Worm (Caenorhabditis elegans) whole organism, late embryonic: ENCODE results near the gene srt-52.

Experiments
- C38D4.7 ChIP-seq: fragments of 200-800 bp; sonication (Bioruptor generic); optimal IDR thresholded peaks from 2 replicates; lab custom pipeline; 2018; ENCODE audit warnings: mild to moderate bottlenecking, missing genetic modification characterization, moderate library complexity, missing compliant biosample characterization
- F13H6.1 ChIP-seq: sonication (generic microtip); optimal IDR thresholded peaks from 2 replicates; lab custom pipeline; 2016; ENCODE audit warnings: missing genetic modification characterization, missing compliant biosample characterization
- ahr-1 ChIP-seq: sonication (generic microtip); optimal IDR thresholded peaks from 2 replicates; lab custom pipeline; 2016; ENCODE audit warnings: missing genetic modification characterization, missing compliant biosample characterization
- ama-1 ChIP-seq: fragments of 150-350 bp; optimal IDR thresholded peaks from 2 replicates; lab custom pipeline; 2014
- ceh-14 ChIP-seq: sonication (generic microtip); optimal IDR thresholded peaks from 2 replicates; lab custom pipeline; 2016; ENCODE audit warnings: missing genotype, missing genetic modification characterization, missing compliant biosample characterization
- ceh-2 ChIP-seq: sonication (generic microtip); optimal IDR thresholded peaks from 2 replicates; lab custom pipeline; 2016; ENCODE audit warnings: missing genotype, missing genetic modification characterization, missing compliant biosample characterization
- ceh-22 ChIP-seq: sonication (generic microtip); optimal IDR thresholded peaks from 2 replicates; lab custom pipeline; 2017; ENCODE audit warnings: missing biosample characterization, missing genetic modification characterization
- ceh-24 ChIP-seq: sonication (generic microtip); optimal IDR thresholded peaks from 2 replicates; lab custom pipeline; 2016; ENCODE audit warnings: mild to moderate bottlenecking, missing genetic modification characterization, missing compliant biosample characterization
- ceh-30 ChIP-seq: fragments of 150-350 bp; optimal IDR thresholded peaks from 2 replicates; lab custom pipeline; 2014; ENCODE audit warnings: missing biosample characterization, missing genetic modification characterization
- ceh-31 ChIP-seq: sonication (generic microtip); optimal IDR thresholded peaks from 2 replicates; lab custom pipeline; 2016; ENCODE audit warnings: missing genetic modification characterization, missing compliant biosample characterization
- ceh-34 ChIP-seq: sonication (generic microtip); optimal IDR thresholded peaks from 2 replicates; lab custom pipeline; 2016; ENCODE audit warnings: mild to moderate bottlenecking, missing genetic modification characterization, missing compliant biosample characterization
- ceh-48 ChIP-seq: sonication (generic microtip); optimal IDR thresholded peaks from 2 replicates; lab custom pipeline; 2016; ENCODE audit warnings: missing genetic modification characterization, inconsistent platforms, missing compliant biosample characterization
- ceh-6 ChIP-seq: fragments of 200-800 bp; sonication (Bioruptor generic); optimal IDR thresholded peaks from 2 replicates; lab custom pipeline; 2018; ENCODE audit warnings: mild to moderate bottlenecking, missing genetic modification characterization, missing compliant biosample characterization
- ceh-9 ChIP-seq: sonication (generic microtip); optimal IDR thresholded peaks from 2 replicates; lab custom pipeline; 2016; ENCODE audit warnings: mild to moderate bottlenecking, missing genetic modification characterization, inconsistent platforms, missing compliant biosample characterization
- che-1 ChIP-seq: sonication (generic microtip); optimal IDR thresholded peaks from 2 replicates; lab custom pipeline; 2016; ENCODE audit warnings: mild to moderate bottlenecking, missing genetic modification characterization, missing compliant biosample characterization
- dmd-4 ChIP-seq: sonication (generic microtip); optimal IDR thresholded peaks from 2 replicates; lab custom pipeline; 2016; ENCODE audit warnings: borderline replicate concordance, missing genetic modification characterization, missing compliant biosample characterization
- ets-4 ChIP-seq: sonication (generic microtip); optimal IDR thresholded peaks from 2 replicates; lab custom pipeline; 2016; ENCODE audit warnings: missing genetic modification characterization, missing compliant biosample characterization
- eyg-1 ChIP-seq: sonication (generic microtip); optimal IDR thresholded peaks from 2 replicates; lab custom pipeline; 2016; ENCODE audit warnings: missing genotype, missing genetic modification characterization, missing compliant biosample characterization
- fax-1 ChIP-seq: sonication (generic microtip); optimal IDR thresholded peaks from 2 replicates; lab custom pipeline; 2016; ENCODE audit warnings: missing genotype, missing genetic modification characterization, missing compliant biosample characterization
- fkh-10 ChIP-seq: fragments of 150-350 bp; optimal IDR thresholded peaks from 2 replicates; lab custom pipeline; 2014; ENCODE audit warnings: missing biosample characterization, missing genetic modification reagents, missing genetic modification characterization
- gmeb-2 ChIP-seq: sonication (generic microtip); optimal IDR thresholded peaks from 2 replicates; lab custom pipeline; 2016; ENCODE audit warnings: missing genetic modification characterization, inconsistent platforms, missing compliant biosample characterization
- hlh-15 ChIP-seq: sonication (generic microtip); optimal IDR thresholded peaks from 2 replicates; lab custom pipeline; 2016; ENCODE audit warnings: missing genetic modification characterization, missing compliant biosample characterization
- hlh-30 ChIP-seq: sonication (generic microtip); optimal IDR thresholded peaks from 2 replicates; lab custom pipeline; 2017; ENCODE audit warnings: antibody characterized with exemption, missing genetic modification characterization, missing compliant biosample characterization; ENCODE audit not compliant: insufficient read depth
- hlh-8 ChIP-seq: sonication (generic microtip); optimal IDR thresholded peaks from 2 replicates; lab custom pipeline; 2016; ENCODE audit warnings: missing genotype, missing genetic modification characterization, missing compliant biosample characterization
- lim-6 ChIP-seq: sonication (generic microtip); optimal IDR thresholded peaks from 2 replicates; lab custom pipeline; 2016; ENCODE audit warnings: missing genetic modification characterization, missing compliant biosample characterization
- lin-11 ChIP-seq: fragments of 200-800 bp; sonication (Bioruptor generic); optimal IDR thresholded peaks from 2 replicates; lab custom pipeline; 2018; ENCODE audit warnings: mild to moderate bottlenecking, missing genetic modification characterization, missing compliant biosample characterization
- nfya-1 ChIP-seq: sonication (generic microtip); optimal IDR thresholded peaks from 2 replicates; lab custom pipeline; 2017; ENCODE audit warnings: missing genetic modification characterization, mild to moderate bottlenecking, missing compliant biosample characterization, antibody characterized with exemption, moderate library complexity
- nhr-11 ChIP-seq: fragments of 150-350 bp; optimal IDR thresholded peaks from 2 replicates; lab custom pipeline; 2014; ENCODE audit warnings: missing biosample characterization, missing genetic modification characterization
- nhr-232 ChIP-seq: sonication (generic microtip); optimal IDR thresholded peaks from 2 replicates; lab custom pipeline; 2016; ENCODE audit warnings: missing genetic modification characterization, missing compliant biosample characterization
- npax-4 ChIP-seq: sonication (generic microtip); optimal IDR thresholded peaks from 2 replicates; lab custom pipeline; 2016; ENCODE audit warnings: missing genetic modification characterization, missing compliant biosample characterization
- odd-2 ChIP-seq: sonication (generic microtip); optimal IDR thresholded peaks from 2 replicates; lab custom pipeline; 2017; ENCODE audit warnings: antibody characterized with exemption, mild to moderate bottlenecking, missing genetic modification characterization, missing compliant biosample characterization
- pat-9 ChIP-seq: fragments of 200-800 bp; sonication (Bioruptor generic); optimal IDR thresholded peaks from 2 replicates; lab custom pipeline; 2018; ENCODE audit warnings: mild to moderate bottlenecking, missing genetic modification characterization, moderate library complexity, missing compliant biosample characterization
- pax-1 ChIP-seq: fragments of 150-350 bp; optimal IDR thresholded peaks from 2 replicates; lab custom pipeline; 2014; ENCODE audit warnings: missing biosample characterization, missing genetic modification characterization
- pha-2 ChIP-seq: sonication (generic microtip); optimal IDR thresholded peaks from 2 replicates; lab custom pipeline; 2017; ENCODE audit warnings: mild to moderate bottlenecking, missing genetic modification characterization, missing compliant biosample characterization
- ref-2 ChIP-seq: sonication (generic microtip); optimal IDR thresholded peaks from 2 replicates; lab custom pipeline; 2016; ENCODE audit warnings: missing genetic modification characterization, missing compliant biosample characterization
- rnt-1 ChIP-seq: sonication (generic microtip); optimal IDR thresholded peaks from 2 replicates; lab custom pipeline; 2016; ENCODE audit warnings: missing genetic modification characterization, missing compliant biosample characterization
- sdc-2 ChIP-seq: sonication (generic microtip); optimal IDR thresholded peaks from 2 replicates; lab custom pipeline; 2016; ENCODE audit warnings: missing genotype, missing genetic modification characterization, missing compliant biosample characterization
- sox-4 ChIP-seq: sonication (generic microtip); optimal IDR thresholded peaks from 2 replicates; lab custom pipeline; 2017; ENCODE audit warnings: mild to moderate bottlenecking, missing genetic modification characterization, inconsistent platforms, missing compliant biosample characterization
- tbx-2 ChIP-seq: sonication (generic microtip); optimal IDR thresholded peaks from 2 replicates; lab custom pipeline; 2016; ENCODE audit warnings: missing genetic modification characterization, missing compliant biosample characterization
- ttx-3 ChIP-seq: sonication (generic microtip); optimal IDR thresholded peaks from 2 replicates; lab custom pipeline; 2016; ENCODE audit warnings: missing genetic modification reagents, missing genetic modification characterization, missing compliant biosample characterization
- unc-3 ChIP-seq, 2 experiments: fragments of 200-800 bp in 1 of 2; sonication (Bioruptor generic) in 1 of 2; sonication (generic microtip) in 1 of 2; conservative IDR thresholded peaks in 1 of 2; optimal IDR thresholded peaks in 1 of 2; 2 replicates each; pipeline versions ENCODE4 v1.3.6 to Lab custom; 2016 to 2022; ENCODE audit warnings: missing compliant biosample characterization in 2 of 2, missing genetic modification characterization in 2 of 2, missing genetic modification reagents in 1 of 2
- unc-55 ChIP-seq: sonication (generic microtip); optimal IDR thresholded peaks from 2 replicates; lab custom pipeline; 2017; ENCODE audit warnings: missing biosample characterization, missing genetic modification reagents, missing genetic modification characterization

The srt-52 gene

ce11 chrV:8716-9246 lies 47.1 kb downstream of the srt-52 start, which contains the start of gene B0348.10 (continued):
- TF ChIP-seq ceh-6 (GFP tag; lab: Kevin White, UChicago), result no peak
- peak; percentile 93 for TF ChIP-seq ceh-31 (tag; lab: Kevin White, UChicago)
- no peak for TF ChIP-seq nhr-232 (tag; lab: Kevin White, UChicago)
- TF ChIP-seq ceh-24, result no peak
- TF ChIP-seq gmeb-2, result no peak
- no peak for TF ChIP-seq nhr-11 (tag; lab: Kevin White, UChicago)
- no peak for TF ChIP-seq fax-1 (tag; lab: Kevin White, UChicago)
- TF ChIP-seq pax-1 (tag; lab: Kevin White, UChicago), result no peak
- TF ChIP-seq ceh-34 (tag; lab: Kevin White, UChicago), result peak; percentile 81
- no peak for TF ChIP-seq C38D4.7 (GFP tag; lab: Kevin White, UChicago)
- no peak for TF ChIP-seq lin-11 (tag; lab: Kevin White, UChicago)
- peak; percentile 9 for TF ChIP-seq ceh-2
- no peak for TF ChIP-seq unc-3 (GFP tag; conservative IDR thresholded peaks at IDR 0.05; lab: Robert Waterston, UW)
- TF ChIP-seq unc-3 (tag; optimal IDR thresholded peaks at IDR 0.05; lab: Kevin White, UChicago), result peak; percentile 38
- TF ChIP-seq sox-4 (tag; lab: Kevin White, UChicago), result no peak
- TF ChIP-seq ets-4 (tag; lab: Kevin White, UChicago), result peak; percentile 10
- TF ChIP-seq pha-2 (tag; lab: Kevin White, UChicago), result no peak
- TF ChIP-seq ceh-22, result no peak
- TF ChIP-seq ceh-14 (tag; lab: Kevin White, UChicago), result peak; percentile 72
- peak; percentile 22 for TF ChIP-seq unc-55
- peak; percentile 83 for TF ChIP-seq nfya-1 (tag; lab: Kevin White, UChicago)
- TF ChIP-seq eyg-1, result no peak
- no peak for TF ChIP-seq odd-2 (tag; lab: Kevin White, UChicago)
- TF ChIP-seq ceh-48 (tag; lab: Kevin White, UChicago), result peak; percentile 90
- no peak for TF ChIP-seq hlh-15 (tag; lab: Kevin White, UChicago)
- no peak for TF ChIP-seq ama-1 (lab: Kevin White, UChicago)
- TF ChIP-seq npax-4 (tag; lab: Kevin White, UChicago), result no peak
- no peak for TF ChIP-seq ceh-30 (tag; lab: Kevin White, UChicago)
- TF ChIP-seq hlh-30, result peak; percentile 39
- no peak for TF ChIP-seq pat-9 (tag; lab: Kevin White, UChicago)
- peak; percentile 26 for TF ChIP-seq dmd-4
- TF ChIP-seq ahr-1, result no peak
- TF ChIP-seq fkh-10 (GFP tag; lab: Kevin White, UChicago), result no peak
- TF ChIP-seq che-1 (tag; lab: Kevin White, UChicago), result no peak
- peak; percentile 26 for TF ChIP-seq lim-6 (tag; lab: Kevin White, UChicago)
- TF ChIP-seq tbx-2 (tag; lab: Kevin White, UChicago), result peak; percentile 88
- TF ChIP-seq F13H6.1, result peak; percentile 81
- TF ChIP-seq ceh-9 (tag; lab: Kevin White, UChicago), result no peak
- TF ChIP-seq rnt-1, result no peak
- TF ChIP-seq sdc-2 (tag; lab: Kevin White, UChicago), result peak; percentile 12
- no peak for TF ChIP-seq hlh-8
- TF ChIP-seq ttx-3 (tag; lab: Kevin White, UChicago), result peak; percentile 35
- TF ChIP-seq ref-2 (tag; lab: Kevin White, UChicago), result peak; percentile 83

ce11 chrV:7778-8445 lies 47.9 kb downstream of the srt-52 start, which contains the start of gene ife-3:
ife-3 (minus strand) TSS chrV:7828.
- peak; percentile 29 for TF ChIP-seq nfya-1 (tag; lab: Kevin White, UChicago)
- no peak for TF ChIP-seq fkh-10 (GFP tag; lab: Kevin White, UChicago)
